Worm (Caenorhabditis elegans) whole organism, L1 larva: ENCODE data around the gene K08F9.4.

Experiments used
- elt-3 ChIP-seq, 6 experiments: fragments of 150-350 bp in 1 of 6; sonication (generic microtip); optimal IDR thresholded peaks; 2 replicates each; lab custom pipeline; 2017 to 2018; ENCODE audit warnings: missing biosample characterization in 6 of 6, missing genetic modification characterization in 6 of 6, inconsistent platforms in 1 of 6
- lin-39 ChIP-seq: fragments of 150-350 bp; optimal IDR thresholded peaks from 2 replicates; lab custom pipeline; 2014; ENCODE audit warnings: missing biosample characterization, missing genetic modification reagents, missing genetic modification characterization
- ztf-11 ChIP-seq, 2 experiments: sonication (generic microtip); optimal IDR thresholded peaks; 2 replicates each; lab custom pipeline; 2016 to 2017; ENCODE audit warnings: missing genetic modification characterization in 2 of 2, missing biosample characterization in 1 of 2, missing compliant biosample characterization in 1 of 2

DNA sequence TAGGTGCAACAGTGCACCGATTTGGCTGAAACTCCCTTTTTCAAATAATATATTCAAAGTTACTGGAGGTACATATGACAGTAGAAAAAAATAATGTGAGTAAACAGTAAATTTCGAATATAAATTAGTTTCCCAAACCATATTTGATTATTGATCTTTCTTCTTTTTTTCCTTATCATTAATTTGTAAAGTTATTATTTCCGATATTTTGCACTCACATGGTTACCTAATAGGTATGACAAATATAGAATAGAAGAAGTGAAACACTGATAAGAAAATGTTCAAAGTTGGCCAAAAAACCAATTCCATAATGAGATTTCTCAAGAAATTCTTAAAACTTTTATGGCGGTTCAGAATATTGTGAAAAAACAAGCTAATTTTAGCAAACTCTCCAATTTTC lies 4.0 kb upstream of the K08F9.4 start:
- TF ChIP-seq lin-39, result no peak
- no peak for TF ChIP-seq ztf-11 (tag; optimal IDR thresholded peaks at IDR 0.05; lab: Kevin White, UChicago)
- no peak for TF ChIP-seq elt-3 (tag; optimal IDR thresholded peaks at IDR 0.05; lab: Kevin White, UChicago)
